Fruit fly (Drosophila melanogaster): ENCODE data around the gene pcm.

Gene pcm

DNA sequence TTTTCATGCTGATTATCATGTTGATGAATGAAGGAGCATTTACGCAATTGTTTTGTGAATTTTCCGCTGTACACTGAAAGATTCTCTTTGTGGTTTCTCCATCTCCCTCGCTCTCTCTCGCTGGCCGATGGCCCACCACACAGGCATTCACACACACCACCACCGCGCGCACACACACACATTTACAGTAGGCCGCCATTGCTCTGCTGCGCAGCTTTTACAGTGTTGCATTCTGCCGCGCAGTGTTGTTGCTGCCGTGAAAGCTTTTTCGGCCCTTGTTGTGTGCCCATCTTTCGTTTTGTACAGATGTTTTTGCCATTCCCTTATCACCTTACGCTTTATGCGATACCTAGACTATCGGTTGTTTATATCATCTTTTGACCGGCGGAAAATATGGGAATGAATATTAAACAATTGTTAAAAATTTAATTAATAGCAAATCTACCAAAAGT, 5.0 kb upstream of the pcm start:
- TF ChIP-seq cic (GFP tag; optimal IDR thresholded peaks at IDR 0.05) (peak; percentile 58), CG11617 (GFP tag; optimal IDR thresholded peaks at IDR 0.05) (peak; percentile 15), CG7045 (GFP tag; optimal IDR thresholded peaks at IDR 0.05) (no peak), tj (GFP tag; optimal IDR thresholded peaks at IDR 0.05) (no peak), Mnt (GFP tag; optimal IDR thresholded peaks at IDR 0.05) (peak; percentile 83), toe (GFP tag; optimal IDR thresholded peaks at IDR 0.05) (peak; percentile 25), Clk (GFP tag; optimal IDR thresholded peaks at IDR 0.05) (no peak), CG1620 (GFP tag; optimal IDR thresholded peaks at IDR 0.05) (peak; percentile 47), CG14711 (tag; optimal IDR thresholded peaks at IDR 0.05) (peak; percentile 49), bab1 (GFP tag; optimal IDR thresholded peaks at IDR 0.05) (peak; percentile 61), Hr96 (GFP tag; optimal IDR thresholded peaks at IDR 0.05) (peak; percentile 77), CG5204 (GFP tag; optimal IDR thresholded peaks at IDR 0.05) (no peak), cnc (optimal IDR thresholded peaks at IDR 0.05) (no peak), CG7101 (tag; optimal IDR thresholded peaks at IDR 0.05) (peak; percentile 55), ovo (GFP tag; optimal IDR thresholded peaks at IDR 0.05) (peak; percentile 59), CG12768 (GFP tag; optimal IDR thresholded peaks at IDR 0.05) (no peak), Crg-1 (GFP tag; optimal IDR thresholded peaks at IDR 0.05) (peak; percentile 73), CG33017 (tag; optimal IDR thresholded peaks at IDR 0.05) (no peak), kay (GFP tag; ENCODE audit: borderline replicate concordance) (no peak), pad (GFP tag; optimal IDR thresholded peaks at IDR 0.05) (peak; percentile 49)

- TF ChIP-seq cic (GFP tag; optimal IDR thresholded peaks at IDR 0.05) = no peak
- TF ChIP-seq CG14711 (tag; optimal IDR thresholded peaks at IDR 0.05) = no peak
- peak; percentile 30 for TF ChIP-seq CG7101 (tag; optimal IDR thresholded peaks at IDR 0.05)
- TF ChIP-seq Mnt (GFP tag; optimal IDR thresholded peaks at IDR 0.05) = peak; percentile 17
- no peak for TF ChIP-seq CG11617 (GFP tag; optimal IDR thresholded peaks at IDR 0.05)
- peak; percentile 92 for TF ChIP-seq tj (GFP tag; optimal IDR thresholded peaks at IDR 0.05)
- TF ChIP-seq CG12768 (GFP tag; optimal IDR thresholded peaks at IDR 0.05) = peak; percentile 22
Measured at dm6 chrX:19495611-19496583, 4.1 kb upstream of the pcm start.

DNA sequence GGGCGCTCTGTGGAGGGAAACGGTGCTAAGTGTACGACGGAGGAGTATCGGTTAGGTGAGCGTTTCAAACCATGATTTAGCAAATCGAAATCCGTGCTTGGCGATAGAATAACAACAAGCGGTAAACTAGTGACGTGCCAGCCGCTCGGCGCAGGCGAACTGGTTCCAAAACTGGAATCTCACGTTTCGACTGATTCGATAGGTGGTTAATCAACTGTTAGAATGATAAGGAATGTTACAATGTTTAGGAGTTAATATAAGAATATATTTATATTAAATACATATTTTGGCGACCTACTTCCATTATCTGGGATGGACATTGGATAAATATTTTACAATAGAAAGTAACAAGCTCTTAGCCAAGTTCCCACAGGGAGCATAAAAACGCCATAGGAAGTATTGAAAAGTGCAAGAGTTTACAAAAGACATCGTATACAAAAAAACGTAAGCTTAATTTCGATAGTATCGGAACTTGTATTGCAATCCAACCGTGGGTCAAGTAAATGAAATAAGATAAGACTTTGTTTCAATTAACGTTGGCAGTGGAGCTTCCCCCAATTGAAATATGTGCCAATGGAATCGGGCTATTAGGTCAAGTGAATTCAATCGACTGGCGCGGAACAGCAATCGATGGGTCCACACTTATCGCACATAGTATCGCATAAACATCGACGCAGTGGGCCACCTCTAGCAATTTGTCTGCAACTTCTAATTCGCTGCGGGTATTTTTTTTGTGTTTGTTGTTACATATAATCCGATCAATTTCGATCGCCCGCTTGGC, 3.2 kb upstream of the pcm start, which contains the start of the genes ksh, CG14200 and Pfrx:
Gene ksh, minus strand, starts transcription at position 163 of the 781 bp plus-strand sequence.
Gene CG14200, plus strand, starts transcription at position 676 of the 781 bp plus-strand sequence.
Gene Pfrx, plus strand, starts transcription at position 676 of the 781 bp plus-strand sequence.
- no peak for TF ChIP-seq Crg-1 (GFP tag; optimal IDR thresholded peaks at IDR 0.05)
- TF ChIP-seq pad (GFP tag; optimal IDR thresholded peaks at IDR 0.05) = no peak
- peak; percentile 72 for TF ChIP-seq CG1620 (GFP tag; optimal IDR thresholded peaks at IDR 0.05)
- no peak for TF ChIP-seq CG5204 (GFP tag; optimal IDR thresholded peaks at IDR 0.05)
- TF ChIP-seq CG7101 (tag; optimal IDR thresholded peaks at IDR 0.05) = peak; percentile 10
- no peak for TF ChIP-seq Mnt (GFP tag; optimal IDR thresholded peaks at IDR 0.05)
- peak; percentile 8 for TF ChIP-seq bab1 (GFP tag; optimal IDR thresholded peaks at IDR 0.05)
- TF ChIP-seq toe (GFP tag; optimal IDR thresholded peaks at IDR 0.05) = peak; percentile 34
- no peak for TF ChIP-seq CG12768 (GFP tag; optimal IDR thresholded peaks at IDR 0.05)
- no peak for TF ChIP-seq Clk (GFP tag; optimal IDR thresholded peaks at IDR 0.05)
- TF ChIP-seq CG7045 (GFP tag; optimal IDR thresholded peaks at IDR 0.05) = no peak
- TF ChIP-seq ovo (GFP tag; optimal IDR thresholded peaks at IDR 0.05) = peak; percentile 9

- no peak for TF ChIP-seq cnc (optimal IDR thresholded peaks at IDR 0.05)
- TF ChIP-seq CG7101 (tag; optimal IDR thresholded peaks at IDR 0.05) = peak; percentile 33
- no peak for TF ChIP-seq kay (GFP tag; ENCODE audit: borderline replicate concordance)
- TF ChIP-seq CG1620 (GFP tag; optimal IDR thresholded peaks at IDR 0.05) = peak; percentile 47
- peak; percentile 29 for TF ChIP-seq CG11617 (GFP tag; optimal IDR thresholded peaks at IDR 0.05)
- TF ChIP-seq Crg-1 (GFP tag; optimal IDR thresholded peaks at IDR 0.05) = peak; percentile 6
- peak; percentile 61 for TF ChIP-seq pad (GFP tag; optimal IDR thresholded peaks at IDR 0.05)
- no peak for TF ChIP-seq CG33017 (tag; optimal IDR thresholded peaks at IDR 0.05)
- peak; percentile 20 for TF ChIP-seq CG12768 (GFP tag; optimal IDR thresholded peaks at IDR 0.05)
- peak; percentile 59 for TF ChIP-seq Mnt (GFP tag; optimal IDR thresholded peaks at IDR 0.05)
- TF ChIP-seq CG14711 (tag; optimal IDR thresholded peaks at IDR 0.05) = peak; percentile 16
Measured at dm6 chrX:19494285-19494684, 2.5 kb upstream of the pcm start, which contains the start of gene CG12204. Gene CG12204 (minus strand): TSS chrX:19494401.

dm6 chrX:19485057-19485456, 6.8 kb downstream of the pcm start:
- no peak for TF ChIP-seq Clk (GFP tag; optimal IDR thresholded peaks at IDR 0.05)
- no peak for TF ChIP-seq bab1 (GFP tag; optimal IDR thresholded peaks at IDR 0.05)
- TF ChIP-seq ovo (GFP tag; optimal IDR thresholded peaks at IDR 0.05) = no peak
- TF ChIP-seq cic (GFP tag; optimal IDR thresholded peaks at IDR 0.05) = no peak
- no peak for TF ChIP-seq pad (GFP tag; optimal IDR thresholded peaks at IDR 0.05)
- no peak for TF ChIP-seq tj (GFP tag; optimal IDR thresholded peaks at IDR 0.05)
- no peak for TF ChIP-seq CG7045 (GFP tag; optimal IDR thresholded peaks at IDR 0.05)
- TF ChIP-seq CG33017 (tag; optimal IDR thresholded peaks at IDR 0.05) = no peak
- TF ChIP-seq Mnt (GFP tag; optimal IDR thresholded peaks at IDR 0.05) = no peak
- TF ChIP-seq Crg-1 (GFP tag; optimal IDR thresholded peaks at IDR 0.05) = no peak
- TF ChIP-seq CG1620 (GFP tag; optimal IDR thresholded peaks at IDR 0.05) = no peak
- TF ChIP-seq Hr96 (GFP tag; optimal IDR thresholded peaks at IDR 0.05) = no peak
- TF ChIP-seq toe (GFP tag; optimal IDR thresholded peaks at IDR 0.05) = no peak
- no peak for TF ChIP-seq kay (GFP tag; ENCODE audit: borderline replicate concordance)
